Fruit fly (Drosophila melanogaster): ENCODE results near the gene PGAP5.

Gene PGAP5

dm6 chr2L:8164219-8164618 is 34.5 kb upstream of the PGAP5 start (continued):
- TF ChIP-seq croc (GFP tag; conservative IDR thresholded peaks at IDR 0.05) (peak; percentile 41; the same call in 2 of the 3 replicates), chif (GFP tag; optimal IDR thresholded peaks at IDR 0.05) (peak; percentile 71 to 79), CG1647 (GFP tag; optimal IDR thresholded peaks at IDR 0.05) (peak; percentile 78), CG18476 (GFP tag; optimal IDR thresholded peaks at IDR 0.05) (peak; percentile 78), cwo (GFP tag; optimal IDR thresholded peaks at IDR 0.05) (peak; percentile 53), Ssrp (tag; optimal IDR thresholded peaks at IDR 0.05) (peak; percentile 51), CG1529 (GFP tag; optimal IDR thresholded peaks at IDR 0.05) (peak; percentile 90), fd64A (GFP tag; optimal IDR thresholded peaks at IDR 0.05) (peak; percentile 92), ken (GFP tag; IDR thresholded peaks at IDR 0.05) (peak; percentile 57; the same call in 1 of the 3 replicates), NC2β (GFP tag; optimal IDR thresholded peaks at IDR 0.05) (peak; percentile 73), CG11560 (tag; IDR thresholded peaks at IDR 0.05) (no peak), H2.0 (GFP tag; IDR thresholded peaks at IDR 0.05) (peak; percentile 40), ham (GFP tag; IDR thresholded peaks at IDR 0.05) (no peak), fd3F (GFP tag; optimal IDR thresholded peaks at IDR 0.05) (peak; percentile 66), chinmo (GFP tag; IDR thresholded peaks at IDR 0.05; ENCODE audit: partially characterized antibody) (no peak), CG15269 (tag; optimal IDR thresholded peaks at IDR 0.05) (peak; percentile 65), crol (GFP tag; IDR thresholded peaks at IDR 0.05) (no peak), Scr (GFP tag; IDR thresholded peaks at IDR 0.05; ENCODE audit: partially characterized antibody) (no peak), da (GFP tag; optimal IDR thresholded peaks at IDR 0.05) (no peak), TFAM (GFP tag; optimal IDR thresholded peaks at IDR 0.05) (peak; percentile 81), CG13287 (GFP tag; IDR thresholded peaks at IDR 0.05; ENCODE audit: partially characterized antibody) (no peak), Aef1 (GFP tag; IDR thresholded peaks at IDR 0.05) (no peak), Asciz (GFP tag; optimal IDR thresholded peaks at IDR 0.05) (peak; percentile 97), exex (tag; optimal IDR thresholded peaks at IDR 0.05) (no peak), cad (GFP tag; optimal IDR thresholded peaks at IDR 0.05) (no peak), Sry-β (GFP tag; optimal IDR thresholded peaks at IDR 0.05) (peak; percentile 76), CG8944 (GFP tag; optimal IDR thresholded peaks at IDR 0.05) (peak; percentile 61), gce (GFP tag; IDR thresholded peaks at IDR 0.05) (peak; percentile 76; the same call in 2 of the 3 replicates), Antp (GFP tag; optimal IDR thresholded peaks at IDR 0.05) (peak; percentile 15), CG2116 (GFP tag; optimal IDR thresholded peaks at IDR 0.05) (peak; percentile 59), CG43689 (GFP tag; IDR thresholded peaks at IDR 0.05) (peak; percentile 41; the same call in 1 of the 2 replicates), zen2 (GFP tag; IDR thresholded peaks at IDR 0.05; ENCODE audit: partially characterized antibody) (no peak), Mes4 (GFP tag; optimal IDR thresholded peaks at IDR 0.05) (peak; percentile 73), Ada2b (GFP tag; IDR thresholded peaks at IDR 0.05) (no peak), h (optimal IDR thresholded peaks at IDR 0.05) (no peak), Meics (GFP tag; optimal IDR thresholded peaks at IDR 0.05) (peak; percentile 46), GATAe (GFP tag; conservative IDR thresholded peaks at IDR 0.05) (no peak), CG12942 (GFP tag; optimal IDR thresholded peaks at IDR 0.05) (peak; percentile 75), Hmr (GFP tag; optimal IDR thresholded peaks at IDR 0.05) (peak; percentile 81), CG32772 (GFP tag; IDR thresholded peaks at IDR 0.05) (no peak), bab2 (GFP tag; optimal IDR thresholded peaks at IDR 0.05) (peak; percentile 83), CG14014 (GFP tag; IDR thresholded peaks at IDR 0.05) (peak; percentile 63; the same call in 1 of the 2 replicates), Eip74EF (GFP tag; optimal IDR thresholded peaks at IDR 0.05) (peak in 1 of 2 experiments; percentile 55), CG3163 (GFP tag; optimal IDR thresholded peaks at IDR 0.05) (peak; percentile 34), grau (tag; optimal IDR thresholded peaks at IDR 0.05) (peak; percentile 48), org-1 (GFP tag; optimal IDR thresholded peaks at IDR 0.05) (peak; percentile 82), Taf1 (GFP tag; IDR thresholded peaks at IDR 0.05) (no peak), CG13624 (GFP tag; optimal IDR thresholded peaks at IDR 0.05) (peak; percentile 1), tgo (GFP tag; IDR thresholded peaks at IDR 0.05) (peak; percentile 18; the same call in 1 of the 3 replicates), CG17328 (GFP tag; IDR thresholded peaks at IDR 0.05) (peak; percentile 66), disco-r (GFP tag; optimal IDR thresholded peaks at IDR 0.05) (peak; percentile 56)
